Worm (Caenorhabditis elegans) whole organism, mixed stage, embryonic: Measurements from ENCODE around the gene gst-1.

Experiments
- nhr-12 ChIP-seq: fragments of 150-350 bp; optimal IDR thresholded peaks from 2 replicates; lab custom pipeline; 2014; ENCODE audit warnings: missing biosample characterization, missing genetic modification characterization
- snpc-4 ChIP-seq: fragments of 150-350 bp; optimal IDR thresholded peaks from 2 replicates; lab custom pipeline; 2014; ENCODE audit warnings: missing biosample characterization, missing genetic modification characterization
- unc-62 ChIP-seq: fragments of 150-350 bp; optimal IDR thresholded peaks from 2 replicates; lab custom pipeline; 2014; ENCODE audit warnings: missing biosample characterization, missing genetic modification reagents, missing genetic modification characterization

DNA sequence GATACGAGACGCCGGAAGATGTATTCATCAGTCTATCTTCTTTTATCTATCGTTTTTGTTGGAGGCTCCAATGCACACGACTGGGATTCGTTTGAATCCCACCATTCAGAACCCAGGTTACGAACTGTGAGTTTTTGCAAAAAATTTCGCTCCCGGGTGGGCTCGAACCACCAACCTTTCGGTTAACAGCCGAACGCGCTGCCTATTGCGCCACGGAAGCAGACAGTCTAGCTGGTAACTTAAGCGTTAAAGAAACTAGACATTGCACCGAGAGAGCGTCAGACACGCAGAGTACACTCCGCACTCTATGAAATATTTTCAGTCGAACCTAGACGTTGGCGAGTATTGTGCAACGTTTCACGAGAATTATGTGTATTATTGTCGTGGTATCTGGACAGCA, 44.9 kb downstream of the gst-1 start:
- TF ChIP-seq snpc-4 (tag; lab: Kevin White, UChicago), result no peak
- TF ChIP-seq nhr-12, result no peak
- no peak for TF ChIP-seq unc-62 (GFP tag; lab: Kevin White, UChicago)
